Worm (Caenorhabditis elegans) whole organism, mixed stage, embryonic: Measurements from ENCODE around the gene taap-1.

Experiments used
- ces-1 ChIP-seq: fragments of 150-350 bp; optimal IDR thresholded peaks from 2 replicates; lab custom pipeline; 2014; ENCODE audit warnings: missing biosample characterization, missing genetic modification reagents, missing genetic modification characterization
- elt-3 ChIP-seq: fragments of 150-350 bp; optimal IDR thresholded peaks from 2 replicates; lab custom pipeline; 2014; ENCODE audit warnings: missing biosample characterization, missing genetic modification characterization
- lin-13 ChIP-seq: fragments of 150-350 bp; optimal IDR thresholded peaks from 2 replicates; lab custom pipeline; 2014; ENCODE audit warnings: missing biosample characterization, missing genetic modification characterization
- lsy-2 ChIP-seq: fragments of 150-350 bp; optimal IDR thresholded peaks from 2 replicates; lab custom pipeline; 2014; ENCODE audit warnings: missing biosample characterization, missing genetic modification characterization
- mep-1 ChIP-seq: fragments of 150-350 bp; optimal IDR thresholded peaks from 2 replicates; lab custom pipeline; 2017; ENCODE audit warnings: missing biosample characterization, missing genetic modification reagents, missing genetic modification characterization, inconsistent platforms
- nhr-76 ChIP-seq: sonication (generic microtip); optimal IDR thresholded peaks from 2 replicates; lab custom pipeline; 2017; ENCODE audit warnings: missing biosample characterization, missing genetic modification characterization
- pha-4 ChIP-seq: fragments of 150-350 bp; optimal IDR thresholded peaks from 2 replicates; lab custom pipeline; 2018; ENCODE audit warnings: missing biosample characterization, missing genetic modification reagents, missing genetic modification characterization
- snpc-4 ChIP-seq: fragments of 150-350 bp; optimal IDR thresholded peaks from 2 replicates; lab custom pipeline; 2014; ENCODE audit warnings: missing biosample characterization, missing genetic modification characterization
- sptf-1 ChIP-seq: sonication (generic microtip); optimal IDR thresholded peaks from 2 replicates; lab custom pipeline; 2017; ENCODE audit warnings: mild to moderate bottlenecking, missing genetic modification characterization, moderate library complexity, missing compliant biosample characterization
- unc-62 ChIP-seq: fragments of 150-350 bp; optimal IDR thresholded peaks from 2 replicates; lab custom pipeline; 2014; ENCODE audit warnings: missing biosample characterization, missing genetic modification reagents, missing genetic modification characterization
- zip-8 ChIP-seq: fragments of 150-350 bp; optimal IDR thresholded peaks from 2 replicates; lab custom pipeline; 2014; ENCODE audit warnings: missing biosample characterization, missing genetic modification characterization

DNA sequence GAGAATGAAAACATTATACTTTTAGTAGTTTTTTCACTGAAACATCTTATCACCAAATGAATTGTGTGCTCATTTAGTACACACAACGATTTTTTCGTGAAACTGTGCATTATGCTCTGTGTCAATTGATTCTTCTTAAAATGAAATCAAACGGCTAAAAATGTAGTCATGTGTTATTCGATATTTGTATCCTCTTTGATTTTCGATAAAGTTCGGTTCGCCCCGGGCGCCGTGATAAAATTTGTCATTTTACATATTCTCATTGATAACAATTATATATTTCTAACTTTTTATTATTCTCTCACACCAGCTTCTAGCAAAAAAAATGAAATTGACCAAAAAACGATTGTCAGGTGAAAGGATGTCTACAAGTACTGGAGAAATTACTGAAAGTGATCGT is 31.1 kb upstream of the taap-1 start, which contains the start of gene ctg-2:
- no peak for TF ChIP-seq lin-13 (tag; lab: Kevin White, UChicago)
- no peak for TF ChIP-seq ces-1 (GFP tag; lab: Kevin White, UChicago)
- no peak for TF ChIP-seq sptf-1
- TF ChIP-seq zip-8: no peak
- no peak for TF ChIP-seq nhr-76
- TF ChIP-seq pha-4 (tag; lab: Kevin White, UChicago): no peak
- no peak for TF ChIP-seq mep-1
- TF ChIP-seq lsy-2 (tag; lab: Kevin White, UChicago): no peak
- no peak for TF ChIP-seq snpc-4 (tag; lab: Kevin White, UChicago)
- TF ChIP-seq unc-62 (GFP tag; lab: Kevin White, UChicago): no peak
- no peak for TF ChIP-seq elt-3 (tag; lab: Kevin White, UChicago)
